Fruit fly (Drosophila melanogaster) S2 (cell line): ENCODE measurements around the gene Mst87F.

Experiments
- CG8478 ChIP-seq: fragments of >200 bp; optimal IDR thresholded peaks from 2 replicates; lab custom pipeline; 2018
- CTCF ChIP-seq, 2 experiments: fragments of >200 bp; optimal IDR thresholded peaks; 2 replicates each; lab custom pipeline; 2018

dm6 chr3R:13802057-13802817 lies 25.6 kb downstream of the Mst87F start:
- TF ChIP-seq CTCF (optimal IDR thresholded peaks at IDR 0.05; lab: Kevin White, UChicago) (no peak), CG8478 (no peak)
